Worm (Caenorhabditis elegans) whole organism, young adult: ENCODE data around the gene rpl-22.

Source experiments
- B0019.2 ChIP-seq: fragments of 200-800 bp; sonication (Bioruptor generic); conservative IDR thresholded peaks from 2 replicates; pipeline ENCODE4 v1.3.6; 2022; ENCODE audit warnings: missing genetic modification reagents, missing genetic modification characterization, missing compliant biosample characterization
- B0261.1 ChIP-seq: sonication (generic microtip); optimal IDR thresholded peaks from 2 replicates; lab custom pipeline; 2016; ENCODE audit warnings: mild to moderate bottlenecking, missing genetic modification characterization, moderate library complexity, missing compliant biosample characterization
- D2030.7 ChIP-seq: fragments of 200-800 bp; sonication (Bioruptor generic); IDR thresholded peaks from 2 replicates; pipeline ENCODE4 v1.3.6; 2022; ENCODE audit warnings: missing genetic modification reagents, missing genetic modification characterization, missing compliant biosample characterization
- F23B12.7 ChIP-seq: sonication (generic microtip); optimal IDR thresholded peaks from 2 replicates; lab custom pipeline; 2017; ENCODE audit warnings: missing genetic modification characterization, mild to moderate bottlenecking, missing compliant biosample characterization, antibody characterized with exemption, moderate library complexity; ENCODE audit not compliant: insufficient read depth
- F33H1.4 ChIP-seq: fragments of 200-800 bp; sonication (Bioruptor generic); IDR thresholded peaks from 2 replicates; pipeline ENCODE4 v1.3.6; 2022; ENCODE audit warnings: missing genetic modification reagents, missing genetic modification characterization, missing compliant biosample characterization
- F49E8.2 ChIP-seq: sonication (generic microtip); optimal IDR thresholded peaks from 3 replicates; lab custom pipeline; 2017; ENCODE audit warnings: missing genetic modification characterization, mild to moderate bottlenecking, missing compliant biosample characterization, antibody characterized with exemption, moderate library complexity; ENCODE audit not compliant: insufficient read depth
- F55B11.4 ChIP-seq: sonication (generic microtip); optimal IDR thresholded peaks from 2 replicates; lab custom pipeline; 2016; ENCODE audit warnings: missing compliant biosample characterization, missing genetic modification characterization, borderline replicate concordance; ENCODE audit not compliant: insufficient read depth
- Y67H2A.10 ChIP-seq: fragments of 200-800 bp; sonication (Bioruptor generic); conservative IDR thresholded peaks from 2 replicates; pipeline ENCODE4 v1.3.6; 2022; ENCODE audit warnings: missing genetic modification reagents, missing genetic modification characterization, missing compliant biosample characterization
- ZK185.1 ChIP-seq: sonication (generic microtip); optimal IDR thresholded peaks from 2 replicates; lab custom pipeline; 2016; ENCODE audit warnings: mild to moderate bottlenecking, missing genetic modification characterization, missing compliant biosample characterization; ENCODE audit not compliant: poor library complexity, severe bottlenecking
- attf-3 ChIP-seq: fragments of 200-800 bp; sonication (Bioruptor generic); conservative IDR thresholded peaks from 2 replicates; pipeline ENCODE4 v1.3.6; 2022; ENCODE audit warnings: missing genetic modification reagents, missing genetic modification characterization, missing compliant biosample characterization
- attf-5 ChIP-seq: fragments of 200-800 bp; sonication (Bioruptor generic); optimal IDR thresholded peaks from 2 replicates; lab custom pipeline; 2018; ENCODE audit warnings: mild to moderate bottlenecking, missing genetic modification characterization, missing compliant biosample characterization
- cebp-1 ChIP-seq, 2 experiments: fragments of 200-800 bp in 1 of 2; sonication (Bioruptor generic) in 1 of 2; sonication (generic microtip) in 1 of 2; IDR thresholded peaks in 1 of 2; optimal IDR thresholded peaks in 1 of 2; 2 replicates each; pipeline versions ENCODE4 v1.3.6 to Lab custom; 2017 to 2022; ENCODE audit warnings: missing compliant biosample characterization in 2 of 2, missing genetic modification characterization in 2 of 2, mild to moderate bottlenecking in 1 of 2, missing genetic modification reagents in 1 of 2, moderate library complexity in 1 of 2
- ceh-100 ChIP-seq: fragments of 200-800 bp; sonication (Bioruptor generic); IDR thresholded peaks from 2 replicates; pipeline ENCODE4 v1.3.6; 2022; ENCODE audit warnings: missing genetic modification reagents, missing genetic modification characterization, missing compliant biosample characterization
- ceh-27 ChIP-seq: fragments of 200-800 bp; sonication (Bioruptor generic); optimal IDR thresholded peaks from 2 replicates; lab custom pipeline; 2018; ENCODE audit warnings: mild to moderate bottlenecking, missing genetic modification characterization, moderate library complexity, missing compliant biosample characterization
- ceh-91 ChIP-seq: fragments of 200-800 bp; sonication (Bioruptor generic); IDR thresholded peaks from 2 replicates; pipeline ENCODE4 v1.3.6; 2022; ENCODE audit warnings: missing genetic modification reagents, missing genetic modification characterization, missing compliant biosample characterization
- die-1 ChIP-seq: sonication (generic microtip); optimal IDR thresholded peaks from 2 replicates; lab custom pipeline; 2016; ENCODE audit warnings: missing genotype, mild to moderate bottlenecking, missing genetic modification characterization, missing compliant biosample characterization
- dox-1 ChIP-seq: fragments of 200-800 bp; sonication (Bioruptor generic); IDR thresholded peaks from 2 replicates; pipeline ENCODE4 v1.3.6; 2022; ENCODE audit warnings: missing genetic modification reagents, missing genetic modification characterization, missing compliant biosample characterization
- efl-1 ChIP-seq: fragments of 150-350 bp; optimal IDR thresholded peaks from 2 replicates; lab custom pipeline; 2014; ENCODE audit warnings: missing biosample characterization, missing genetic modification reagents, missing genetic modification characterization
- ekl-4 ChIP-seq: fragments of 200-800 bp; sonication (Bioruptor generic); IDR thresholded peaks from 2 replicates; pipeline ENCODE4 v1.3.6; 2022; ENCODE audit warnings: missing genetic modification reagents, missing genetic modification characterization, missing compliant biosample characterization
- hmg-20 ChIP-seq: fragments of 200-800 bp; sonication (Bioruptor generic); IDR thresholded peaks from 2 replicates; pipeline ENCODE4 v1.3.6; 2022; ENCODE audit warnings: missing genetic modification reagents, missing genetic modification characterization, missing compliant biosample characterization
- lin-26 ChIP-seq: fragments of 200-800 bp; sonication (Bioruptor generic); IDR thresholded peaks from 2 replicates; pipeline ENCODE4 v1.3.6; 2022; ENCODE audit warnings: missing genetic modification reagents, missing genetic modification characterization, missing compliant biosample characterization
- lin-35 ChIP-seq, 3 experiments: fragments of 150-350 bp in 2 of 3; sonication (generic microtip) in 1 of 3; optimal IDR thresholded peaks; 2 replicates each; lab custom pipeline; 2014 to 2018; ENCODE audit warnings: missing biosample characterization in 3 of 3, missing genetic modification characterization in 3 of 3, missing genetic modification reagents in 3 of 3
- lin-54 ChIP-seq: fragments of 200-800 bp; sonication (Bioruptor generic); optimal IDR thresholded peaks from 2 replicates; lab custom pipeline; 2018; ENCODE audit warnings: mild to moderate bottlenecking, missing genetic modification characterization, missing compliant biosample characterization
- lsl-1 ChIP-seq: fragments of 200-800 bp; sonication (Bioruptor generic); optimal IDR thresholded peaks from 2 replicates; lab custom pipeline; 2018; ENCODE audit warnings: mild to moderate bottlenecking, missing genetic modification characterization, moderate library complexity, missing compliant biosample characterization
- madf-10 ChIP-seq: sonication (generic microtip); optimal IDR thresholded peaks from 2 replicates; lab custom pipeline; 2016; ENCODE audit warnings: mild to moderate bottlenecking, missing genetic modification characterization, missing compliant biosample characterization
- madf-8 ChIP-seq: fragments of 200-800 bp; sonication (Bioruptor generic); conservative IDR thresholded peaks from 2 replicates; pipeline ENCODE4 v1.3.6; 2022; ENCODE audit warnings: missing genetic modification reagents, missing genetic modification characterization, missing compliant biosample characterization
- mes-4 ChIP-seq: sonication (generic microtip); optimal IDR thresholded peaks from 2 replicates; lab custom pipeline; 2016; ENCODE audit warnings: missing genotype, missing genetic modification characterization, missing compliant biosample characterization
- nfya-2 ChIP-seq: fragments of 200-800 bp; sonication (Bioruptor generic); IDR thresholded peaks from 2 replicates; pipeline ENCODE4 v1.3.6; 2022; ENCODE audit warnings: missing genetic modification reagents, missing genetic modification characterization, missing compliant biosample characterization
- nfyb-1 ChIP-seq: fragments of 200-800 bp; sonication (Bioruptor generic); IDR thresholded peaks from 2 replicates; pipeline ENCODE4 v1.3.6; 2022; ENCODE audit warnings: missing genetic modification reagents, missing genetic modification characterization, missing compliant biosample characterization
- nhr-179 ChIP-seq: sonication (generic microtip); optimal IDR thresholded peaks from 2 replicates; lab custom pipeline; 2016; ENCODE audit warnings: mild to moderate bottlenecking, missing genetic modification characterization, missing compliant biosample characterization
- rcor-1 ChIP-seq: fragments of 200-800 bp; sonication (Bioruptor generic); IDR thresholded peaks from 2 replicates; pipeline ENCODE4 v1.3.6; 2022; ENCODE audit warnings: missing genetic modification reagents, missing genetic modification characterization, missing compliant biosample characterization
- repo-1 ChIP-seq: sonication (generic microtip); optimal IDR thresholded peaks from 2 replicates; lab custom pipeline; 2017; ENCODE audit warnings: mild to moderate bottlenecking, missing genetic modification characterization, missing compliant biosample characterization
- snpc-1.1 ChIP-seq: sonication (generic microtip); optimal IDR thresholded peaks from 2 replicates; lab custom pipeline; 2017; ENCODE audit warnings: missing genetic modification characterization, mild to moderate bottlenecking, missing compliant biosample characterization, antibody characterized with exemption, moderate library complexity, missing genotype, missing genetic modification reagents; ENCODE audit not compliant: insufficient read depth
- snpc-1.3 ChIP-seq: sonication (generic microtip); optimal IDR thresholded peaks from 2 replicates; lab custom pipeline; 2017; ENCODE audit warnings: missing genetic modification characterization, mild to moderate bottlenecking, missing compliant biosample characterization, antibody characterized with exemption, moderate library complexity, missing genotype, missing genetic modification reagents; ENCODE audit not compliant: insufficient read depth
- snpc-3.4 ChIP-seq: sonication (generic microtip); optimal IDR thresholded peaks from 2 replicates; lab custom pipeline; 2017; ENCODE audit warnings: missing genetic modification characterization, mild to moderate bottlenecking, missing compliant biosample characterization, antibody characterized with exemption, moderate library complexity, missing genotype, missing genetic modification reagents
- snpc-4 ChIP-seq, 5 experiments: fragments of 150-350 bp in 1 of 5; sonication (generic microtip) in 4 of 5; optimal IDR thresholded peaks; 2 replicates each; lab custom pipeline; 2014 to 2018; ENCODE audit warnings: missing genetic modification characterization in 5 of 5, missing biosample characterization in 3 of 5, antibody characterized with exemption in 2 of 5, mild to moderate bottlenecking in 2 of 5, missing compliant biosample characterization in 2 of 5, missing genotype in 2 of 5, moderate library complexity in 2 of 5, missing genetic modification reagents in 1 of 5
- tbp1 ChIP-seq: fragments of 200-800 bp; sonication (Bioruptor generic); optimal IDR thresholded peaks from 2 replicates; lab custom pipeline; 2018; ENCODE audit warnings: mild to moderate bottlenecking, missing genetic modification characterization, missing compliant biosample characterization
- tlf-1 ChIP-seq: fragments of 200-800 bp; sonication (Bioruptor generic); optimal IDR thresholded peaks from 2 replicates; lab custom pipeline; 2018; ENCODE audit warnings: mild to moderate bottlenecking, missing genetic modification characterization, missing compliant biosample characterization
- unc-130 ChIP-seq: sonication (generic microtip); optimal IDR thresholded peaks from 2 replicates; lab custom pipeline; 2016; ENCODE audit warnings: missing genetic modification reagents, missing genetic modification characterization, missing compliant biosample characterization
- unc-62 ChIP-seq: fragments of 150-350 bp; optimal IDR thresholded peaks from 2 replicates; lab custom pipeline; 2014; ENCODE audit warnings: missing biosample characterization, missing genetic modification reagents, missing genetic modification characterization
- xnd-1 ChIP-seq: sonication (generic microtip); optimal IDR thresholded peaks from 2 replicates; lab custom pipeline; 2016; ENCODE audit warnings: missing genotype, missing genetic modification reagents, missing genetic modification characterization, missing compliant biosample characterization
- ztf-18 ChIP-seq: sonication (generic microtip); optimal IDR thresholded peaks from 2 replicates; lab custom pipeline; 2016; ENCODE audit warnings: missing genotype, mild to moderate bottlenecking, missing genetic modification characterization, missing compliant biosample characterization

Gene rpl-22

DNA sequence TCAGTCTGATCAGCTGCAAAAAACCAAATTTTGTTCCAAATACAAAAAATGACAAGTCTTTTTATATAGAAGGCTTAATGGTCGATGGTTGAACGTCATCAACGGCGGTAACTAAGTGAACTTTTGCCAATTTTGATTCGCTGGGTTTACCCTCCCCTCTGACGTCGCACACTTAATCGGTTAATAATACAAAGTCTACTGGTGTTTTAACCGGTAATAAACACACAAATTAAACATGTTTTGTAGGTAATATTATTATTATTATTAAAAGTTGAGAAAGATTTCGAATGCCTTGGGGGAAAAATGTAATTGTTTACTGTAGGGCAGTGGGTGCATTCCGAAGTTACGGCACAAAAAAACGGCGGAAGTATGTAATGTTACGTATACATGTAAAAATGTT is 5.3 kb downstream of the rpl-22 start, which contains the start of gene pho-12:
pho-12 (minus strand) TSS at position 101 of the 400 bp plus-strand sequence.
- no peak for TF ChIP-seq mes-4

DNA sequence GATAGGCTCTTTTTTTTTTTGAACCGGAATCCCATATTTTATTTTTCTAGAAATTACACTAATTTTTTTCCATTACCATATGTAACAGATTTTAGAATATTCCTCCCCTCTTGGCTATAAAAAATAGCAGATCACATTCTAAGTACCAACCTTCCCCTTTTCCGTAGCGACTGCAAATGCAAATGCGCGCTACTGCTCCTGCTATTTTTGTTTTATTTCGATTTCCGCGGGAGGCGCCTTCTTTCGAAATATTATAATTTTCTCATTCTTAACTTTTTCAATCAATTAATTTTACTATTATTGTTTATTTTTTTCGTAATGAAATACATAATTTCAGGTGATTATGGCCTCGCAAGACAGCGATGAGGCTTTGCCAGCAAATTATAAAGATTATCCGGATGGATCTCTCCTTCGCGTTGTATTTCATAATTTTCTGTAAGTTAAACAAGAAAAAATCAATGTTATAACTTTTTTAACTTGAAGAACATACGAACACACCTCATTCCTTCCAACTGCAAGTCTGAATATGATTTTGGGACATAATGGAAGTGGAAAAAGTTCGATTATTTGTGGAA is 6.5 kb downstream of the rpl-22 start, which contains the start of gene smc-5:
smc-5 (plus strand) TSS at position 332 of the 575 bp plus-strand sequence.
- no peak for TF ChIP-seq nhr-179 (tag; lab: Kevin White, UChicago)
- TF ChIP-seq ZK185.1 (tag; lab: Kevin White, UChicago): peak; percentile 20
- no peak for TF ChIP-seq B0019.2 (GFP tag; lab: Robert Waterston, UW)
- peak in 2 of 3 experiments; percentile 24 to 66 for TF ChIP-seq lin-35 (GFP tag; optimal IDR thresholded peaks at IDR 0.05; lab: Kevin White, UChicago)
- TF ChIP-seq cebp-1 (GFP tag; IDR thresholded peaks at IDR 0.05; lab: Robert Waterston, UW): peak; percentile 63; the same call in 1 of the 2 replicates
- no peak for TF ChIP-seq cebp-1 (tag; optimal IDR thresholded peaks at IDR 0.05; lab: Kevin White, UChicago)
- TF ChIP-seq snpc-1.3: peak; percentile 28
- TF ChIP-seq die-1: peak; percentile 7
- TF ChIP-seq lin-54 (GFP tag; lab: Kevin White, UChicago): peak; percentile 71
- TF ChIP-seq snpc-4 (GFP tag; optimal IDR thresholded peaks at IDR 0.05; lab: Kevin White, UChicago): peak; percentile 18
- peak in 3 of 4 experiments; percentile 66 to 84 (median 68) for TF ChIP-seq snpc-4 (tag; optimal IDR thresholded peaks at IDR 0.05; lab: Kevin White, UChicago)
- TF ChIP-seq ceh-91 (GFP tag; lab: Robert Waterston, UW): peak; percentile 80
- peak; percentile 66 for TF ChIP-seq snpc-3.4 (tag; lab: Kevin White, UChicago)
- TF ChIP-seq repo-1 (tag; lab: Kevin White, UChicago): no peak
- TF ChIP-seq F49E8.2 (tag; lab: Kevin White, UChicago): peak; percentile 27
- TF ChIP-seq xnd-1: peak; percentile 32
- TF ChIP-seq F55B11.4 (tag; lab: Kevin White, UChicago): no peak
- peak; percentile 54 for TF ChIP-seq ceh-27 (GFP tag; lab: Kevin White, UChicago)
- TF ChIP-seq D2030.7: peak; percentile 80; the same call in 1 of the 2 replicates
- peak; percentile 77 for TF ChIP-seq unc-130
- TF ChIP-seq attf-5 (GFP tag; lab: Kevin White, UChicago): peak; percentile 79
- peak; percentile 94 for TF ChIP-seq efl-1 (GFP tag; lab: Kevin White, UChicago)
- peak; percentile 24 for TF ChIP-seq snpc-1.1 (tag; lab: Kevin White, UChicago)
- peak; percentile 68 for TF ChIP-seq F33H1.4
- TF ChIP-seq unc-62 (GFP tag; lab: Kevin White, UChicago): no peak
- TF ChIP-seq B0261.1: peak; percentile 15
- TF ChIP-seq nfya-2 (GFP tag; lab: Robert Waterston, UW): no peak
- TF ChIP-seq lsl-1 (GFP tag; lab: Kevin White, UChicago): peak; percentile 70
- TF ChIP-seq nfyb-1 (GFP tag; lab: Robert Waterston, UW): no peak
- peak; percentile 80 for TF ChIP-seq madf-8 (GFP tag; lab: Robert Waterston, UW)
- peak; percentile 88 for TF ChIP-seq F23B12.7 (tag; lab: Kevin White, UChicago)
- peak; percentile 82 for TF ChIP-seq dox-1 (GFP tag; lab: Robert Waterston, UW)
- 0 out of 2 replicates have a peak, but pooled peaks have one; percentile 31 for TF ChIP-seq attf-3 (GFP tag; lab: Robert Waterston, UW)
- peak; percentile 36; the same call in 1 of the 2 replicates for TF ChIP-seq rcor-1 (GFP tag; lab: Robert Waterston, UW)
- peak; percentile 54 for TF ChIP-seq tbp1 (GFP tag; lab: Kevin White, UChicago)
- 0 out of 2 replicates have a peak, but pooled peaks have one; percentile 20 for TF ChIP-seq lin-26 (GFP tag; lab: Robert Waterston, UW)
- TF ChIP-seq tlf-1 (GFP tag; lab: Kevin White, UChicago): peak; percentile 0
- 0 out of 2 replicates have a peak, but pooled peaks have one; percentile 25 for TF ChIP-seq ekl-4 (GFP tag; lab: Robert Waterston, UW)
- peak; percentile 16 for TF ChIP-seq ztf-18 (tag; lab: Kevin White, UChicago)
- TF ChIP-seq ceh-100: peak; percentile 96
- no peak for TF ChIP-seq Y67H2A.10 (GFP tag; lab: Robert Waterston, UW)
- peak; percentile 15 for TF ChIP-seq madf-10 (tag; lab: Kevin White, UChicago)
- TF ChIP-seq hmg-20 (GFP tag; lab: Robert Waterston, UW): no peak
